Fruit fly (Drosophila melanogaster) whole organism, wandering third instar larva: ENCODE measurements around the gene Notum.
A peak's percentile ranks its signal among the peaks of the same experiment; 100 is the strongest.

Experiments used
- CG32264 ChIP-seq: fragments of 200-800 bp; sonication (Bioruptor generic); optimal IDR thresholded peaks from 2 replicates; lab custom pipeline; 2016; ENCODE audit warnings: missing biosample characterization, missing genetic modification characterization
- CG9705 ChIP-seq: fragments of 200-800 bp; sonication (Bioruptor generic); optimal IDR thresholded peaks from 2 replicates; lab custom pipeline; 2018; ENCODE audit warnings: missing biosample characterization, mild to moderate bottlenecking, missing genetic modification characterization
- CrebA ChIP-seq: fragments of 200-800 bp; sonication (Bioruptor generic); optimal IDR thresholded peaks from 2 replicates; lab custom pipeline; 2016; ENCODE audit warnings: missing biosample characterization, mild to moderate bottlenecking, missing genetic modification characterization, borderline replicate concordance
- Dfd ChIP-seq: fragments of >200 bp; optimal IDR thresholded peaks from 2 replicates; lab custom pipeline; 2017; ENCODE audit warnings: missing biosample characterization, missing genetic modification characterization
- Dif ChIP-seq: fragments of 200-275, 200-300 bp; sonication (Bioruptor generic); optimal IDR thresholded peaks from 2 replicates; lab custom pipeline; 2018; ENCODE audit warnings: missing biosample characterization, missing genetic modification characterization; ENCODE audit not compliant: partially characterized antibody
- GATAd ChIP-seq: sonication (Bioruptor generic); optimal IDR thresholded peaks from 2 replicates; lab custom pipeline; 2016; ENCODE audit warnings: missing biosample characterization, missing genetic modification characterization
- HLH106 ChIP-seq: fragments of 200-800 bp; optimal IDR thresholded peaks from 3 replicates; lab custom pipeline; 2019; ENCODE audit warnings: missing biosample characterization, mild to moderate bottlenecking, missing genetic modification characterization, moderate library complexity
- Hnf4 ChIP-seq: fragments of 200-800 bp; sonication (Bioruptor generic); optimal IDR thresholded peaks from 2 replicates; lab custom pipeline; 2016; ENCODE audit warnings: missing biosample characterization, mild to moderate bottlenecking, missing genetic modification characterization
- Hr78 ChIP-seq: fragments of >200 bp; optimal IDR thresholded peaks from 2 replicates; lab custom pipeline; 2017; ENCODE audit warnings: missing biosample characterization, missing genetic modification characterization
- Hr83 ChIP-seq: fragments of 200-300 bp; sonication (Bioruptor generic); optimal IDR thresholded peaks from 2 replicates; lab custom pipeline; 2016; ENCODE audit warnings: missing biosample characterization, mild to moderate bottlenecking, missing genetic modification characterization, moderate library complexity; ENCODE audit not compliant: poor library complexity, severe bottlenecking
- Jra ChIP-seq: sonication (Bioruptor generic); optimal IDR thresholded peaks from 2 replicates; lab custom pipeline; 2016; ENCODE audit warnings: missing biosample characterization, missing genetic modification characterization
- Mio ChIP-seq: sonication (Bioruptor generic); optimal IDR thresholded peaks from 2 replicates; lab custom pipeline; 2016; ENCODE audit warnings: missing biosample characterization, missing genetic modification characterization
- Myc ChIP-seq: fragments of >200 bp; optimal IDR thresholded peaks from 2 replicates; lab custom pipeline; 2017
- N ChIP-seq: fragments of >200 bp; optimal IDR thresholded peaks from 2 replicates; lab custom pipeline; 2018; ENCODE audit warnings: missing biosample characterization, missing external identifiers, missing genetic modification characterization
- OdsH ChIP-seq: fragments of 200-800 bp; sonication (Bioruptor generic); optimal IDR thresholded peaks from 2 replicates; lab custom pipeline; 2016; ENCODE audit warnings: missing biosample characterization, mild to moderate bottlenecking, missing genetic modification characterization
- Rel ChIP-seq, 2 experiments: fragments of 200-800 bp; sonication (Bioruptor generic) in 1 of 2; optimal IDR thresholded peaks; 2 replicates in 1 of 2; 3 replicates in 1 of 2; lab custom pipeline; 2016 to 2019; ENCODE audit warnings: mild to moderate bottlenecking in 2 of 2, missing biosample characterization in 2 of 2, missing genetic modification characterization in 2 of 2, moderate library complexity in 1 of 2
- Sp1 ChIP-seq: fragments of 200-800 bp; sonication (Bioruptor generic); optimal IDR thresholded peaks from 3 replicates; lab custom pipeline; 2019; ENCODE audit warnings: missing biosample characterization, mild to moderate bottlenecking, missing genetic modification characterization, moderate library complexity
- Vsx2 ChIP-seq: fragments of 200-300, 225-300 bp; sonication (Bioruptor generic); optimal IDR thresholded peaks from 2 replicates; lab custom pipeline; 2018; ENCODE audit warnings: missing biosample characterization, missing genetic modification characterization; ENCODE audit not compliant: partially characterized antibody
- br ChIP-seq: fragments of 200-800 bp; sonication (Bioruptor generic); optimal IDR thresholded peaks from 2 replicates; lab custom pipeline; 2016; ENCODE audit warnings: missing biosample characterization, missing genetic modification characterization
- brk ChIP-seq: fragments of 200-800 bp; sonication (Bioruptor generic); optimal IDR thresholded peaks from 2 replicates; lab custom pipeline; 2016; ENCODE audit warnings: missing biosample characterization, mild to moderate bottlenecking, missing genetic modification characterization
- dl ChIP-seq, 2 experiments: fragments of 175-275, 200-275 bp in 1 of 2; fragments of 200-275 bp in 1 of 2; sonication (Bioruptor generic); optimal IDR thresholded peaks; lab custom pipeline; 2018; ENCODE audit warnings: mild to moderate bottlenecking in 2 of 2, missing biosample characterization in 2 of 2, missing genetic modification characterization in 2 of 2, moderate library complexity in 2 of 2; ENCODE audit not compliant: partially characterized antibody in 2 of 2, insufficient read depth in 1 of 2
- dmrt93B ChIP-seq: fragments of 200-800 bp; sonication (Bioruptor generic); optimal IDR thresholded peaks from 2 replicates; lab custom pipeline; 2018; ENCODE audit warnings: missing biosample characterization, mild to moderate bottlenecking, missing genetic modification characterization
- dsf ChIP-seq: sonication (Bioruptor generic); optimal IDR thresholded peaks from 2 replicates; lab custom pipeline; 2016; ENCODE audit warnings: missing biosample characterization, missing genetic modification characterization, borderline replicate concordance
- ey ChIP-seq: fragments of 200-800 bp; sonication (Bioruptor generic); optimal IDR thresholded peaks from 2 replicates; lab custom pipeline; 2016; ENCODE audit warnings: missing biosample characterization, missing genetic modification characterization
- foxo ChIP-seq, 2 experiments: fragments of 200-800 bp; sonication (Bioruptor generic); optimal IDR thresholded peaks; 2 replicates in 1 of 2; 3 replicates in 1 of 2; lab custom pipeline; 2016 to 2017; ENCODE audit warnings: missing biosample characterization in 2 of 2, missing genetic modification characterization in 2 of 2
- fru ChIP-seq: fragments of 200-800 bp; sonication (Bioruptor generic); optimal IDR thresholded peaks from 3 replicates; lab custom pipeline; 2016; ENCODE audit warnings: missing biosample characterization, mild to moderate bottlenecking, missing genetic modification characterization
- h ChIP-seq: fragments of 200-800 bp; sonication (Bioruptor generic); optimal IDR thresholded peaks from 3 replicates; lab custom pipeline; 2016; ENCODE audit warnings: missing biosample characterization, mild to moderate bottlenecking, missing genetic modification characterization
- jim ChIP-seq: fragments of 175-275, 200-325 bp; sonication (Bioruptor generic); optimal IDR thresholded peaks from 2 replicates; lab custom pipeline; 2016; ENCODE audit warnings: missing biosample characterization, mild to moderate bottlenecking, missing genetic modification characterization
- lola ChIP-seq: fragments of >200 bp; optimal IDR thresholded peaks from 2 replicates; lab custom pipeline; 2017; ENCODE audit warnings: missing biosample characterization, missing genetic modification characterization
- pan ChIP-seq: fragments of >200 bp; optimal IDR thresholded peaks from 2 replicates; lab custom pipeline; 2017
- psq ChIP-seq: fragments of 200-800 bp; sonication (Bioruptor generic); optimal IDR thresholded peaks from 3 replicates; lab custom pipeline; 2017; ENCODE audit warnings: missing biosample characterization, mild to moderate bottlenecking, missing genetic modification characterization, moderate library complexity
- rgr ChIP-seq: fragments of 200-800 bp; sonication (Bioruptor generic); optimal IDR thresholded peaks from 3 replicates; lab custom pipeline; 2016; ENCODE audit warnings: missing biosample characterization, mild to moderate bottlenecking, missing genetic modification characterization
- sage ChIP-seq: fragments of 200-800 bp; sonication (Bioruptor generic); optimal IDR thresholded peaks from 2 replicates; lab custom pipeline; 2016; ENCODE audit warnings: missing biosample characterization, mild to moderate bottlenecking, missing genetic modification characterization
- sv ChIP-seq: fragments of 200-800 bp; sonication (Bioruptor generic); optimal IDR thresholded peaks from 3 replicates; lab custom pipeline; 2016; ENCODE audit warnings: missing biosample characterization, missing genetic modification characterization
- tai ChIP-seq: sonication (Bioruptor generic); optimal IDR thresholded peaks from 2 replicates; lab custom pipeline; 2016; ENCODE audit warnings: missing biosample characterization, missing genetic modification characterization
- usp ChIP-seq: fragments of >200 bp; optimal IDR thresholded peaks from 2 replicates; lab custom pipeline; 2017; ENCODE audit warnings: missing biosample characterization, missing genetic modification characterization
- woc ChIP-seq: sonication (Bioruptor generic); optimal IDR thresholded peaks from 2 replicates; lab custom pipeline; 2016; ENCODE audit warnings: missing biosample characterization, mild to moderate bottlenecking, missing genetic modification characterization

Gene Notum

dm6 chr3L:16049955-16050886, 26.9 kb downstream of the Notum start:
- peak; percentile 27 for TF ChIP-seq brk (GFP tag; lab: Kevin White, UChicago)
- no peak for TF ChIP-seq Dfd (GFP tag; lab: Kevin White, UChicago)
- peak; percentile 63 for TF ChIP-seq Sp1 (GFP tag; lab: Kevin White, UChicago)
- TF ChIP-seq jim = no peak
- no peak for TF ChIP-seq Myc (lab: Kevin White, UChicago)
- no peak for TF ChIP-seq Rel (GFP tag; optimal IDR thresholded peaks at IDR 0.05; lab: Kevin White, UChicago)
- peak; percentile 5 for TF ChIP-seq Rel (tag; optimal IDR thresholded peaks at IDR 0.05; lab: Kevin White, UChicago)
- peak; percentile 64 for TF ChIP-seq CrebA
- peak; percentile 22 for TF ChIP-seq Hnf4 (GFP tag; lab: Kevin White, UChicago)
- TF ChIP-seq GATAd (GFP tag; lab: Kevin White, UChicago) = no peak
- TF ChIP-seq CG9705 (GFP tag; lab: Kevin White, UChicago) = no peak
- TF ChIP-seq N (GFP tag; lab: Kevin White, UChicago) = no peak
- TF ChIP-seq usp (GFP tag; lab: Kevin White, UChicago) = no peak
- TF ChIP-seq Mio (GFP tag; lab: Kevin White, UChicago) = no peak
- TF ChIP-seq h (GFP tag; lab: Kevin White, UChicago) = peak; percentile 58
- no peak for TF ChIP-seq sage (GFP tag; lab: Kevin White, UChicago)
- no peak for TF ChIP-seq ey (GFP tag; lab: Kevin White, UChicago)
- no peak for TF ChIP-seq dl (GFP tag; optimal IDR thresholded peaks at IDR 0.05; lab: Kevin White, UChicago; ENCODE audit: insufficient read depth in 1 of 2, partially characterized antibody in 2 of 2)
- TF ChIP-seq lola = no peak
- TF ChIP-seq rgr (GFP tag; lab: Kevin White, UChicago) = no peak
- no peak for TF ChIP-seq OdsH (GFP tag; lab: Kevin White, UChicago)
- no peak for TF ChIP-seq Vsx2
- TF ChIP-seq dsf (GFP tag; lab: Kevin White, UChicago) = no peak
- peak; percentile 38 for TF ChIP-seq Jra
- TF ChIP-seq tai (GFP tag; lab: Kevin White, UChicago) = no peak
- TF ChIP-seq pan (lab: Kevin White, UChicago) = no peak
- peak; percentile 6 for TF ChIP-seq Hr83 (GFP tag; lab: Kevin White, UChicago)
- no peak for TF ChIP-seq foxo (GFP tag; optimal IDR thresholded peaks at IDR 0.05; lab: Kevin White, UChicago)
- TF ChIP-seq dmrt93B = no peak
- no peak for TF ChIP-seq CG32264 (GFP tag; lab: Kevin White, UChicago)
- peak; percentile 32 for TF ChIP-seq sv
- TF ChIP-seq br (GFP tag; lab: Kevin White, UChicago) = peak; percentile 2
- no peak for TF ChIP-seq fru

dm6 chr3L:16050887-16051258, 27.6 kb downstream of the Notum start, which contains the start of gene Diap1:
Diap1 (minus strand) TSS chr3L:16051034.
- no peak for TF ChIP-seq Rel (GFP tag; optimal IDR thresholded peaks at IDR 0.05; lab: Kevin White, UChicago)
- TF ChIP-seq Rel (tag; optimal IDR thresholded peaks at IDR 0.05; lab: Kevin White, UChicago) = peak; percentile 65
- TF ChIP-seq HLH106 (tag; lab: Kevin White, UChicago) = peak; percentile 15
- TF ChIP-seq Dfd (GFP tag; lab: Kevin White, UChicago) = no peak
- no peak for TF ChIP-seq pan (lab: Kevin White, UChicago)
- peak; percentile 92 for TF ChIP-seq Vsx2
- TF ChIP-seq psq = no peak
- peak; percentile 74 for TF ChIP-seq Myc (lab: Kevin White, UChicago)
- no peak for TF ChIP-seq Mio (GFP tag; lab: Kevin White, UChicago)
- TF ChIP-seq, all 38 proteins: peak for 4

dm6 chr3L:16051719-16052122, 28.4 kb downstream of the Notum start, which contains the start of gene Mbs:
Mbs (plus strand) TSS chr3L:16051959.
- TF ChIP-seq Mio (GFP tag; lab: Kevin White, UChicago) (no peak), CrebA (no peak), sv (no peak), Hr83 (GFP tag; lab: Kevin White, UChicago) (no peak), Dif (GFP tag; lab: Kevin White, UChicago) (no peak), usp (GFP tag; lab: Kevin White, UChicago) (no peak), pan (lab: Kevin White, UChicago) (no peak), GATAd (GFP tag; lab: Kevin White, UChicago) (no peak), Vsx2 (peak; percentile 50), CG32264 (GFP tag; lab: Kevin White, UChicago) (no peak), fru (no peak), Jra (no peak), h (GFP tag; lab: Kevin White, UChicago) (no peak), Myc (lab: Kevin White, UChicago) (no peak), tai (GFP tag; lab: Kevin White, UChicago) (peak; percentile 32), Sp1 (GFP tag; lab: Kevin White, UChicago) (peak; percentile 52), Rel (GFP tag; optimal IDR thresholded peaks at IDR 0.05; lab: Kevin White, UChicago) (no peak), Rel (tag; optimal IDR thresholded peaks at IDR 0.05; lab: Kevin White, UChicago) (peak; percentile 57), lola (no peak), foxo (GFP tag; optimal IDR thresholded peaks at IDR 0.05; lab: Kevin White, UChicago) (no peak), dmrt93B (no peak), brk (GFP tag; lab: Kevin White, UChicago) (peak; percentile 37), N (GFP tag; lab: Kevin White, UChicago) (no peak), Hnf4 (GFP tag; lab: Kevin White, UChicago) (peak; percentile 42), sage (GFP tag; lab: Kevin White, UChicago) (no peak), br (GFP tag; lab: Kevin White, UChicago) (no peak), HLH106 (tag; lab: Kevin White, UChicago) (peak; percentile 24), Dfd (GFP tag; lab: Kevin White, UChicago) (no peak), CG9705 (GFP tag; lab: Kevin White, UChicago) (no peak), woc (GFP tag; lab: Kevin White, UChicago) (peak; percentile 42), Hr78 (GFP tag; lab: Kevin White, UChicago) (no peak), dsf (GFP tag; lab: Kevin White, UChicago) (no peak), jim (no peak)
